Worm (Caenorhabditis elegans): ENCODE data around the gene srbc-54.
"Not testable (repeated sequence)": the region's sequence is repeated elsewhere in the genome, so short reads cannot be mapped to it uniquely, and the experiment has no call there.

DNA sequence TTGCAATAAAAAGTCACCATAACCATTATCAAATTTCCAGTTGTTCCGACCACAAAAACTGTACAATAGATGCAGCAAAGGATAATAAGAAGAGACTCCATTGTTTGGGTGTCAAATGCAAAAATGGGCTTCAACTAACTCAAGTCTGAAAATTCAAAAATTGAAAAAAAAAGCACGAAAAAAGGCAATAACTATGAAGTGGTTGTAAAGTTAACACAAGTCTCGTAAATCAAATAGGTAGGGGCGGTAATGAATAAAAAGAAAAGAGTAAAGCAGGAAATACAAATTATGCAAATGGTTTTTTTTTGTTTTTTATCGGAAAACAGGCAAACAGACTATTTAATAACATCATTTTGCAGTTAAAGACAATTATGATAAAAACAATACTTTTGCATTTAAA lies 26.1 kb downstream of the srbc-54 start, which contains the start of gene srsx-38:
- not testable (repeated sequence) for TF ChIP-seq hmbx-1 (tag; optimal IDR thresholded peaks at IDR 0.05); ceh-36 (tag; optimal IDR thresholded peaks at IDR 0.05); scrt-1 (GFP tag; IDR thresholded peaks at IDR 0.05); flt-1 (GFP tag; IDR thresholded peaks at IDR 0.05); tbx-37 (GFP tag; conservative IDR thresholded peaks at IDR 0.05); ets-7 (tag; optimal IDR thresholded peaks at IDR 0.05); hnd-1 (tag; optimal IDR thresholded peaks at IDR 0.05); ama-1 (optimal IDR thresholded peaks at IDR 0.05); tra-4 (tag; optimal IDR thresholded peaks at IDR 0.05)

All from whole organism, early embryonic.